Worm (Caenorhabditis elegans) whole organism, L4/young adult: ENCODE measurements around the gene F07F6.7.

ENCODE experiments used
- W03F9.2 ChIP-seq: fragments of 150-350 bp; optimal IDR thresholded peaks from 2 replicates; lab custom pipeline; 2014; ENCODE audit warnings: missing biosample characterization, missing genetic modification characterization
- him-1 ChIP-seq: sonication (generic microtip); optimal IDR thresholded peaks from 2 replicates; lab custom pipeline; 2016; ENCODE audit warnings: missing genotype, missing genetic modification reagents, missing genetic modification characterization, missing compliant biosample characterization

DNA sequence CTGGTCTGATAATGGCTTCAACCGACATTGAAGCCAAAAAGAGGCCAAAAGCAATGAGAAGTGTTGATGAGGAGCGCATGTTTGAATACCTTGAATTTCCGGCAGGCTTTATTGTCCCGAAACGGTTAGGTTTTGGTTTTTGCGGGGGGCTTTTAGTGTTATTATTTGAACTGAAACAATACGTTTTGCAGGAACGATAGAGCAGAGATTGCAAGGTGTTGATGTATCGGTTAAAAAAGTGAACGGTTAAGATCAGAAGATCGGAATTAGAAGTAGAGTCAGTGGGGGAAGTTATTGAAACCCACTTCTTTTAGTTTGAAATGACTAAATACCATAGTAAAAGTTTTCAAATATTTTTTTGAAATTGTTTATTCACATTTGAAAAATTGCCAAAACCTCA is 16.1 kb downstream of the F07F6.7 start, which contains the start of gene clec-141:
- TF ChIP-seq W03F9.2 (tag; lab: Kevin White, UChicago) (no peak), him-1 (no peak)
